Worm (Caenorhabditis elegans): ENCODE results near the gene ttr-35.

DNA sequence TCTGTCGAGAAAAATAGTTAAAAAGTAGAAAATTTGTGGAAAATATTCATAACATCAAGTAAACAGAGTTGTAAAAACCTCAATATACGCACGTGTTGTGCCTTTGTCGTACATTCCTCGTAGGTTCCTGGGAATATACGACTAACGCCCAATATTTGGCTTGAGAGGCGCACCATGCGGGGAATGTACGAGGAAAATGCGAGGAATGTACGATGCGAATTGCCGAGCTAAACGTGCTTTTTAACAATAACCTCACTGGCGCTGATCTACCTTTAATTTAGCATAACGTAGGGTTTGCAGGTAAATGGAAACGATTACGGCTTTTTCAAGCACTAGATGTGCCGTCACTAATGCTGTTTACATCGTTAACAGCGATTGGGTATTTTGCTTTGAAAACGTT lies 43.6 kb upstream of the ttr-35 start, which contains the start of gene C15B12.9:
- TF ChIP-seq unc-62 (GFP tag; optimal IDR thresholded peaks at IDR 0.05) (no peak), ceh-90 (tag; optimal IDR thresholded peaks at IDR 0.05) (no peak), nhr-28 (tag; optimal IDR thresholded peaks at IDR 0.05) (no peak), fkh-10 (GFP tag; optimal IDR thresholded peaks at IDR 0.05) (no peak), fos-1 (tag; optimal IDR thresholded peaks at IDR 0.05) (no peak), nhr-11 (tag; optimal IDR thresholded peaks at IDR 0.05) (no peak), mdl-1 (tag; optimal IDR thresholded peaks at IDR 0.05) (no peak), blmp-1 (tag; optimal IDR thresholded peaks at IDR 0.05) (no peak), pqm-1 (tag; optimal IDR thresholded peaks at IDR 0.05) (no peak), snpc-4 (tag; optimal IDR thresholded peaks at IDR 0.05) (no peak)

Measured in whole organism, L1 larva.